Fruit fly (Drosophila melanogaster): Measurements from ENCODE around the gene CG8097.

The CG8097 gene

dm6 chrX:15629962-15630361 lies 47.0 kb downstream of the CG8097 start:
- TF ChIP-seq Eip78C (GFP tag) (no peak), Hr4 (GFP tag; optimal IDR thresholded peaks at IDR 0.05) (no peak), CG7368 (GFP tag; optimal IDR thresholded peaks at IDR 0.05) (no peak), CG6808 (GFP tag; optimal IDR thresholded peaks at IDR 0.05) (no peak), CG34406 (GFP tag; optimal IDR thresholded peaks at IDR 0.05) (no peak), acj6 (GFP tag; optimal IDR thresholded peaks at IDR 0.05) (no peak)

dm6 chrX:15630815-15631214 lies 47.9 kb downstream of the CG8097 start:
- TF ChIP-seq CG15336 (GFP tag; IDR thresholded peaks at IDR 0.05) (peak; percentile 69), spab (GFP tag; optimal IDR thresholded peaks at IDR 0.05) (no peak), Hr39 (GFP tag; optimal IDR thresholded peaks at IDR 0.05) (no peak), OdsH (GFP tag; optimal IDR thresholded peaks at IDR 0.05) (peak; percentile 15), CG16779 (tag; optimal IDR thresholded peaks at IDR 0.05) (no peak), Gug (GFP tag; IDR thresholded peaks at IDR 0.05) (peak; percentile 50; the same call in 1 of the 2 replicates), CG6163 (GFP tag; IDR thresholded peaks at IDR 0.05) (0 out of 3 replicates have a peak, but pooled peaks have one; percentile 24), CG8632 (GFP tag; optimal IDR thresholded peaks at IDR 0.05) (no peak), CG32006 (GFP tag; optimal IDR thresholded peaks at IDR 0.05) (peak; percentile 60), CG6276 (GFP tag; optimal IDR thresholded peaks at IDR 0.05) (peak; percentile 5), CG8119 (GFP tag; IDR thresholded peaks at IDR 0.05) (peak; percentile 56; the same call in 2 of the 3 replicates), eg (GFP tag; IDR thresholded peaks at IDR 0.05) (peak; percentile 58; the same call in 2 of the 3 replicates), CG4318 (GFP tag; optimal IDR thresholded peaks at IDR 0.05) (peak; percentile 29), CG11294 (GFP tag; IDR thresholded peaks at IDR 0.05) (peak; percentile 8; the same call in 1 of the 2 replicates), acj6 (GFP tag; optimal IDR thresholded peaks at IDR 0.05) (no peak), Hr4 (GFP tag; optimal IDR thresholded peaks at IDR 0.05) (peak; percentile 47), vri (GFP tag; optimal IDR thresholded peaks at IDR 0.05) (no peak), Eip75B (GFP tag; optimal IDR thresholded peaks at IDR 0.05) (no peak)

DNA sequence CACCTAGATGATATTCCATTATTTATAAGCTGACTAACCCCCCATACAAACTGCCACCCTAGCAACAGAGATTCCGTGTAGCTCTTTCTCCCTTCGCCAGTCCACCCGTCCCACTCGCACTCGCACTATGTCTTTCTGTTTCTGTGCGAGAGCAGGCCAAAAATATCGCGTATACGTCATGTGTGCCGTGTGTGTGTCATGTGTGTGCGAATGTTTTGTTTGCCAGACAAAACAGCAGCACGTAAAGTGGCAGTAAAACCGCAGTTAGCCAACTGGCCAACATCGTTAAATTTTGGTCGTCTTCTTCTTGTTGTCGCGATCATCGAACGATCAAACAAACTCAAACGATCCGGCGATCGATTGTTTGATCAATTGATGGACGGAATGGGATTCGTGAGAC lies 48.5 kb downstream of the CG8097 start:
- TF ChIP-seq Hr39 (GFP tag; optimal IDR thresholded peaks at IDR 0.05): no peak
- no peak for TF ChIP-seq Eip75B (GFP tag; optimal IDR thresholded peaks at IDR 0.05)
- no peak for TF ChIP-seq OdsH (GFP tag; optimal IDR thresholded peaks at IDR 0.05)
- no peak for TF ChIP-seq Eip78C (GFP tag)
- no peak for TF ChIP-seq CG6276 (GFP tag; optimal IDR thresholded peaks at IDR 0.05)
- no peak for TF ChIP-seq Sox14 (GFP tag; optimal IDR thresholded peaks at IDR 0.05)
- TF ChIP-seq CG8319 (GFP tag; optimal IDR thresholded peaks at IDR 0.05): no peak
- no peak for TF ChIP-seq CG32006 (GFP tag; optimal IDR thresholded peaks at IDR 0.05)
- no peak for TF ChIP-seq CG6808 (GFP tag; optimal IDR thresholded peaks at IDR 0.05)
- no peak for TF ChIP-seq CG10631 (GFP tag; optimal IDR thresholded peaks at IDR 0.05)
- TF ChIP-seq Ets96B (tag; optimal IDR thresholded peaks at IDR 0.05): no peak
- TF ChIP-seq CG7368 (GFP tag; optimal IDR thresholded peaks at IDR 0.05): no peak
- TF ChIP-seq fd59A (GFP tag; optimal IDR thresholded peaks at IDR 0.05): no peak
- TF ChIP-seq CG10669 (GFP tag; optimal IDR thresholded peaks at IDR 0.05): no peak
- TF ChIP-seq topi (GFP tag; optimal IDR thresholded peaks at IDR 0.05): no peak
- TF ChIP-seq eg (GFP tag; IDR thresholded peaks at IDR 0.05): no peak
- no peak for TF ChIP-seq cyc (GFP tag; optimal IDR thresholded peaks at IDR 0.05)
- TF ChIP-seq dac (GFP tag; optimal IDR thresholded peaks at IDR 0.05): no peak

DNA sequence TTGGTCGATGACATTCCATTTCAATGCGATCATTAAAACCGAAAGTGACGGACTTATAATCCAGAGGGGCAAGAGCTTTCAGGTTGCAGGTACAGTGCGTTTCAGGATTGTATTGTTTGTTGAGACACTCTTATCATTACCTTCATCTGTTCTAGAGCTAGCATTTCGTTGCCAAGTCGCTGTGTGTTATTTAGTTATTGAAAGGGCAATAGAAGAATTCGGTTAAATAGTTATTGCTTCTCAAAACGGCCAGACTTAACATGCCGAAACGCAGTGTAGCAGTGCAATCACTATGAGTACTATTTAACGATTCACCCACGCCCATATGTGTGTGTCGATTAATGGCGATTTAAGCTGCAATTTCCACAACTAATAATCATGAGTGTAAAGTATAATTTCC lies 49.7 kb downstream of the CG8097 start:
- TF ChIP-seq Met (GFP tag; optimal IDR thresholded peaks at IDR 0.05) (no peak), Eip78C (GFP tag) (peak; percentile 50), eg (GFP tag; IDR thresholded peaks at IDR 0.05) (peak; percentile 20; the same call in 1 of the 3 replicates), pdm3 (GFP tag; optimal IDR thresholded peaks at IDR 0.05) (peak; percentile 11), fd59A (GFP tag; optimal IDR thresholded peaks at IDR 0.05) (no peak), Hr38 (GFP tag; optimal IDR thresholded peaks at IDR 0.05) (no peak), CG16779 (tag; optimal IDR thresholded peaks at IDR 0.05) (no peak), CG15336 (GFP tag; IDR thresholded peaks at IDR 0.05) (no peak), CG32006 (GFP tag; optimal IDR thresholded peaks at IDR 0.05) (peak; percentile 33), OdsH (GFP tag; optimal IDR thresholded peaks at IDR 0.05) (peak; percentile 1), CG6163 (GFP tag; IDR thresholded peaks at IDR 0.05) (0 out of 3 replicates have a peak, but pooled peaks have one; percentile 12), Sox14 (GFP tag; optimal IDR thresholded peaks at IDR 0.05) (no peak)
